Fruit fly (Drosophila melanogaster): ENCODE measurements around the gene Cpr11A.

DNA sequence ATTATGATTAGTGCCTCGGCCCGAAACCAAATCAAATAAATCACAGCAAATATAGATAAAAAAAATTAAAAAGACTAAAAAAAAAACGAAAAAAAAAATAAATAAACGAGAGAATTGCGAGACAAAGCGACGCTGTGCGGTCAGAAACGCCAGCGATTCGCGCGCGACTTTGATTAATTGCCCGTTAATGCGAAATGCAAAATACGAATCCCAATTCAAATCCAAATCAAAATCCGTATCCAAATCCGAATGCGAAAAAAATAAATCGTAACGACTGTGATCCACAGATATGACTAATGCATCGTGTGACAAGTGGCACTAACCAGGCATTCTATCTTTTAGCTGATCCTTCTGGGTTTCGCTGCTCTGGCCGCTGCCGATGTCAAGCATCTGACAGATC lies 715 bp downstream of the Cpr11A start:
- no peak for TF ChIP-seq CG4496 (GFP tag; IDR thresholded peaks at IDR 0.05)
- no peak for TF ChIP-seq CG9948 (tag; optimal IDR thresholded peaks at IDR 0.05)
- TF ChIP-seq CG13204 (GFP tag; optimal IDR thresholded peaks at IDR 0.05): no peak
- no peak for TF ChIP-seq Snoo (tag; optimal IDR thresholded peaks at IDR 0.05)

Measured in whole organism, pupa.